Worm (Caenorhabditis elegans) whole organism, L1 larva: ENCODE data around the gene col-80.

Source experiments
- C04F5.9 ChIP-seq: sonication (generic microtip); optimal IDR thresholded peaks from 2 replicates; lab custom pipeline; 2016; ENCODE audit warnings: missing genetic modification characterization, missing compliant biosample characterization
- ama-1 ChIP-seq: fragments of 150-350 bp; optimal IDR thresholded peaks from 2 replicates; lab custom pipeline; 2014
- blmp-1 ChIP-seq: fragments of 150-350 bp; optimal IDR thresholded peaks from 2 replicates; lab custom pipeline; 2014; ENCODE audit warnings: missing biosample characterization, missing genetic modification characterization
- ceh-63 ChIP-seq: fragments of 200-800 bp; sonication (Bioruptor generic); optimal IDR thresholded peaks from 2 replicates; lab custom pipeline; 2018; ENCODE audit warnings: mild to moderate bottlenecking, missing genetic modification characterization, missing compliant biosample characterization
- ceh-8 ChIP-seq: fragments of 200-800 bp; sonication (Bioruptor generic); optimal IDR thresholded peaks from 2 replicates; lab custom pipeline; 2018; ENCODE audit warnings: mild to moderate bottlenecking, missing genetic modification characterization, moderate library complexity, missing compliant biosample characterization
- ceh-82 ChIP-seq, 3 experiments: fragments of 150-350 bp in 1 of 3; sonication (generic microtip) in 2 of 3; optimal IDR thresholded peaks; 2 replicates each; lab custom pipeline; 2014 to 2017; ENCODE audit warnings: missing biosample characterization in 3 of 3, missing genetic modification characterization in 3 of 3
- ceh-88 ChIP-seq: fragments of 200-800 bp; sonication (Bioruptor generic); IDR thresholded peaks from 2 replicates; pipeline ENCODE4 v1.3.6; 2022; ENCODE audit warnings: missing genetic modification characterization, missing compliant biosample characterization
- ceh-90 ChIP-seq: sonication (generic microtip); optimal IDR thresholded peaks from 2 replicates; lab custom pipeline; 2016; ENCODE audit warnings: missing genetic modification characterization, missing compliant biosample characterization
- dpl-1 ChIP-seq, 3 experiments: fragments of 150-350 bp in 2 of 3; sonication (generic microtip) in 1 of 3; optimal IDR thresholded peaks; 2 replicates each; lab custom pipeline; 2014 to 2017; ENCODE audit warnings: missing biosample characterization in 3 of 3, missing genetic modification characterization in 3 of 3, missing genetic modification reagents in 3 of 3
- dsc-1 ChIP-seq: sonication (generic microtip); optimal IDR thresholded peaks from 2 replicates; lab custom pipeline; 2016; ENCODE audit warnings: mild to moderate bottlenecking, missing genetic modification characterization, missing compliant biosample characterization
- efl-1 ChIP-seq, 4 experiments: fragments of 150-350 bp; optimal IDR thresholded peaks in 3 of 4; peaks in 1 of 4; 1 replicate in 1 of 4; 2 replicates in 3 of 4; lab custom pipeline; 2014; ENCODE audit warnings: missing biosample characterization in 2 of 4, missing genetic modification characterization in 2 of 4, missing genetic modification reagents in 2 of 4
- efl-3 ChIP-seq: fragments of 200-800 bp; sonication (Bioruptor generic); optimal IDR thresholded peaks from 2 replicates; lab custom pipeline; 2018; ENCODE audit warnings: mild to moderate bottlenecking, missing genetic modification characterization, missing compliant biosample characterization
- elt-2 ChIP-seq: sonication (generic microtip); optimal IDR thresholded peaks from 2 replicates; lab custom pipeline; 2016; ENCODE audit warnings: missing genetic modification characterization, mild to moderate bottlenecking, inconsistent platforms, missing compliant biosample characterization, missing genetic modification reagents
- ets-5 ChIP-seq: fragments of 200-800 bp; sonication (Bioruptor generic); IDR thresholded peaks from 2 replicates; pipeline ENCODE4 v1.3.6; 2022; ENCODE audit warnings: missing genetic modification characterization, missing compliant biosample characterization
- fkh-4 ChIP-seq: sonication (generic microtip); optimal IDR thresholded peaks from 2 replicates; lab custom pipeline; 2016; ENCODE audit warnings: missing compliant biosample characterization, missing genetic modification characterization, borderline replicate concordance
- hlh-17 ChIP-seq: fragments of 200-800 bp; sonication (Bioruptor generic); optimal IDR thresholded peaks from 2 replicates; lab custom pipeline; 2018; ENCODE audit warnings: missing genetic modification characterization, mild to moderate bottlenecking, missing compliant biosample characterization, moderate library complexity, borderline replicate concordance
- hpl-2 ChIP-seq: fragments of 150-350 bp; optimal IDR thresholded peaks from 2 replicates; lab custom pipeline; 2014; ENCODE audit warnings: missing biosample characterization, missing genetic modification reagents, missing genetic modification characterization
- irx-1 ChIP-seq: sonication (generic microtip); optimal IDR thresholded peaks from 2 replicates; lab custom pipeline; 2016; ENCODE audit warnings: missing genetic modification characterization, missing compliant biosample characterization
- isw-1 ChIP-seq: fragments of 200-800 bp; sonication (Bioruptor generic); IDR thresholded peaks from 2 replicates; pipeline ENCODE4 v1.3.6; 2022; ENCODE audit warnings: missing genetic modification characterization, missing compliant biosample characterization
- lin-14 ChIP-seq: fragments of 200-800 bp; sonication (Bioruptor generic); optimal IDR thresholded peaks from 2 replicates; lab custom pipeline; 2018; ENCODE audit warnings: mild to moderate bottlenecking, missing genetic modification characterization, moderate library complexity, missing compliant biosample characterization
- lin-15B ChIP-seq: fragments of 150-350 bp; sonication (generic microtip); optimal IDR thresholded peaks from 3 replicates; lab custom pipeline; 2014; ENCODE audit warnings: missing biosample characterization, missing genetic modification characterization
- lin-35 ChIP-seq, 2 experiments: fragments of 150-350 bp; optimal IDR thresholded peaks; 2 replicates each; lab custom pipeline; 2014; ENCODE audit warnings: missing biosample characterization in 2 of 2, missing genetic modification characterization in 2 of 2, missing genetic modification reagents in 2 of 2
- lin-39 ChIP-seq: fragments of 150-350 bp; optimal IDR thresholded peaks from 2 replicates; lab custom pipeline; 2014; ENCODE audit warnings: missing biosample characterization, missing genetic modification reagents, missing genetic modification characterization
- lir-3 ChIP-seq: sonication (generic microtip); optimal IDR thresholded peaks from 2 replicates; lab custom pipeline; 2016; ENCODE audit warnings: mild to moderate bottlenecking, missing genetic modification characterization, moderate library complexity, missing compliant biosample characterization; ENCODE audit not compliant: poor library complexity
- lsy-2 ChIP-seq, 2 experiments: fragments of 150-350 bp; optimal IDR thresholded peaks; 2 replicates each; lab custom pipeline; 2014; ENCODE audit warnings: missing biosample characterization in 2 of 2, missing genetic modification characterization in 2 of 2
- mab-9 ChIP-seq: fragments of 200-800 bp; sonication (Bioruptor generic); IDR thresholded peaks from 2 replicates; pipeline ENCODE4 v1.3.6; 2022; ENCODE audit warnings: missing genetic modification reagents, missing genetic modification characterization, missing compliant biosample characterization
- mep-1 ChIP-seq: fragments of 150-350 bp; optimal IDR thresholded peaks from 2 replicates; lab custom pipeline; 2014; ENCODE audit warnings: missing biosample characterization, missing genetic modification characterization
- nhr-19 ChIP-seq: fragments of 200-800 bp; sonication (Bioruptor generic); conservative IDR thresholded peaks from 2 replicates; pipeline ENCODE4 v1.3.6; 2022; ENCODE audit warnings: missing genetic modification characterization, missing compliant biosample characterization
- nhr-20 ChIP-seq: sonication (generic microtip); optimal IDR thresholded peaks from 2 replicates; lab custom pipeline; 2016; ENCODE audit warnings: mild to moderate bottlenecking, missing genetic modification characterization, missing compliant biosample characterization
- nhr-47 ChIP-seq: sonication (generic microtip); optimal IDR thresholded peaks from 2 replicates; lab custom pipeline; 2016; ENCODE audit warnings: mild to moderate bottlenecking, missing genetic modification characterization, moderate library complexity, missing compliant biosample characterization
- nhr-71 ChIP-seq: sonication (generic microtip); optimal IDR thresholded peaks from 2 replicates; lab custom pipeline; 2016; ENCODE audit warnings: mild to moderate bottlenecking, missing genetic modification characterization, moderate library complexity, missing compliant biosample characterization
- nhr-85 ChIP-seq: sonication (generic microtip); peaks from one replicate; lab custom pipeline; 2016; ENCODE audit warnings: missing genetic modification characterization, inconsistent platforms, missing compliant biosample characterization
- nhr-90 ChIP-seq: sonication (generic microtip); optimal IDR thresholded peaks from 2 replicates; lab custom pipeline; 2016; ENCODE audit warnings: mild to moderate bottlenecking, missing genetic modification characterization, missing compliant biosample characterization; ENCODE audit not compliant: poor library complexity
- pqm-1 ChIP-seq: sonication (generic microtip); optimal IDR thresholded peaks from 3 replicates; lab custom pipeline; 2017; ENCODE audit warnings: missing biosample characterization, missing genetic modification characterization
- rnt-1 ChIP-seq: sonication (generic microtip); optimal IDR thresholded peaks from 2 replicates; lab custom pipeline; 2016; ENCODE audit warnings: mild to moderate bottlenecking, missing genetic modification characterization, moderate library complexity, missing compliant biosample characterization
- skn-1 ChIP-seq: fragments of 150-350 bp; optimal IDR thresholded peaks from 2 replicates; lab custom pipeline; 2014; ENCODE audit warnings: missing biosample characterization, missing genetic modification characterization
- sox-4 ChIP-seq: sonication (generic microtip); optimal IDR thresholded peaks from 2 replicates; lab custom pipeline; 2016; ENCODE audit warnings: missing genetic modification characterization, missing compliant biosample characterization
- tbx-2 ChIP-seq: sonication (generic microtip); optimal IDR thresholded peaks from 2 replicates; lab custom pipeline; 2016; ENCODE audit warnings: missing genetic modification characterization, missing compliant biosample characterization
- unc-130 ChIP-seq: fragments of 150-350 bp; optimal IDR thresholded peaks from 2 replicates; lab custom pipeline; 2017; ENCODE audit warnings: missing biosample characterization, missing genetic modification characterization, inconsistent platforms
- unc-62 ChIP-seq: fragments of 150-350 bp; optimal IDR thresholded peaks from 2 replicates; lab custom pipeline; 2014; ENCODE audit warnings: missing biosample characterization, missing genetic modification reagents, missing genetic modification characterization
- xbp-1 ChIP-seq: sonication (generic microtip); optimal IDR thresholded peaks from 2 replicates; lab custom pipeline; 2016; ENCODE audit warnings: missing genetic modification characterization, missing compliant biosample characterization
- ztf-11 ChIP-seq, 2 experiments: sonication (generic microtip); optimal IDR thresholded peaks; 2 replicates each; lab custom pipeline; 2016 to 2017; ENCODE audit warnings: missing genetic modification characterization in 2 of 2, missing biosample characterization in 1 of 2, missing compliant biosample characterization in 1 of 2

The col-80 gene

DNA sequence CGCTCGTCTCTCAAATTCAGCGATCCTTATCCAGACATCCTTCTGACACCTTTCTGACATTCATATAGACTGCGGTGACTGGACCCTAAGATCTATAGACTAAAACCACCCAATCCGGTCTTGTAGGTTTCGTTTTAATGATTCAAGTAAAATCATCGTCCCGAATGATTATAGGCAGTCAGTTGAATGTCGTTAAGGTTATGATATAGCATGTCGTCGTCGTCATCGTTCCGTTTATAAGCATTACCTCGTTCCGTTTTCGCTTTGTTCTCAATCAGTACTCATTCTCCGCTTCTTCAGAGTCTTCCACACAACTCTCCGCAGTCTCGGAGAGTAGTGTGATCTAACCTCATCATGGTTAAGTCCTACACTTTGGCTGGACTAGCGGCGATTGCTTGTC is 1.7 kb downstream of the col-80 start, which contains the start of gene bli-1:
bli-1 (plus strand) TSS at position 301 of the 400 bp plus-strand sequence.
- no peak for TF ChIP-seq nhr-20 (tag; lab: Kevin White, UChicago)
- TF ChIP-seq mab-9 (GFP tag; lab: Robert Waterston, UW), result no peak
- TF ChIP-seq nhr-47 (tag; lab: Kevin White, UChicago), result no peak
- no peak for TF ChIP-seq nhr-85 (tag; lab: Kevin White, UChicago)
- TF ChIP-seq pqm-1 (tag; lab: Kevin White, UChicago), result no peak
- no peak for TF ChIP-seq ceh-90
- no peak for TF ChIP-seq hlh-17 (GFP tag; lab: Kevin White, UChicago)
- no peak for TF ChIP-seq nhr-19 (GFP tag; lab: Robert Waterston, UW)
- TF ChIP-seq unc-130, result no peak
- no peak for TF ChIP-seq efl-3 (GFP tag; lab: Kevin White, UChicago)
- no peak for TF ChIP-seq ets-5 (GFP tag; lab: Robert Waterston, UW)
- no peak for TF ChIP-seq ama-1 (lab: Kevin White, UChicago)
- no peak for TF ChIP-seq irx-1 (tag; lab: Kevin White, UChicago)
- no peak for TF ChIP-seq ceh-88 (GFP tag; lab: Robert Waterston, UW)
- TF ChIP-seq lin-39 (tag; lab: Kevin White, UChicago), result no peak
- TF ChIP-seq ceh-82 (tag; optimal IDR thresholded peaks at IDR 0.05; lab: Kevin White, UChicago), result no peak
- no peak for TF ChIP-seq efl-1 (optimal IDR thresholded peaks at IDR 0.05; lab: Kevin White, UChicago)
- no peak for TF ChIP-seq efl-1 (GFP tag; optimal IDR thresholded peaks at IDR 0.05 in 1 of 2; lab: Kevin White, UChicago)
- TF ChIP-seq, all 84 proteins: peak for 0

DNA sequence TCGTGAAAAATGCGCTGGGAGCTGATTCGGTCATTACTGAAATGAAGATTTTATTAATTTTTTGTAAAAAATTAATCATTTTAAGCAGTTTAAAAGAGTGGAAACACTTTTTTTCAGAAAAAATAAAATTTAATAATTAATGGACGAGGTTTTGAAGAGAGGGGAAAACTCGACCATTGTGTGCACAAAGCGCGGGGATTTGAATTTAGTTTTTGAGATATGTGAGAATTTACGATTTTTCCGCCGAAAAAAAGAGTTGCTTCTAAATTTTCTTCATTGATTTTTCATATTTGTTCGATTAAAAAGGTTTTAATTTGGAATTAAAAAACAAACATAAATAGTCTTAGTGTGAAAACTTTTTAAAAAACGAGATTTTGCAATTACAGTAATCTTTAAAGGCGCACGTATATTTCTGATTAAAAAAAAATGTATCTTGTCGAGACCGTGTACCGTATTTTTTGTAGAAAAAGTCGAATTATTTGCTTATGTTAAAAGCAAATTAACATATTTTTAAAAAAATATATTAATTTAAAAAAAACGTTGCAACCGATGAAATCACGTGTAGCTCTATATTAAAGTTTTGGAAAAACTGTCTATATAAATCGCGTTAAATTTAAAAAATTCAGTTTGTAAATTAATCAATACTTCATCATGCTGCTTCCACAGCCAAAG is 7.4 kb downstream of the col-80 start, which contains the start of the genes dph-2 and C09G5.7:
dph-2 (minus strand) TSS at position 36 of the 672 bp plus-strand sequence.
C09G5.7 (plus strand) TSS at position 622 of the 672 bp plus-strand sequence.
- TF ChIP-seq unc-130 (no peak), mep-1 (tag; lab: Kevin White, UChicago) (peak; percentile 24), tbx-2 (tag; lab: Kevin White, UChicago) (peak; percentile 51), isw-1 (GFP tag; lab: Robert Waterston, UW) (peak; percentile 4; the same call in 1 of the 2 replicates), hpl-2 (GFP tag; lab: Kevin White, UChicago) (no peak), lin-15B (tag; lab: Kevin White, UChicago) (peak; percentile 35), nhr-71 (tag; lab: Kevin White, UChicago) (peak; percentile 62), lir-3 (tag; lab: Kevin White, UChicago) (peak; percentile 69), ceh-63 (no peak), C04F5.9 (tag; lab: Kevin White, UChicago) (no peak), lsy-2 (tag; optimal IDR thresholded peaks at IDR 0.05; lab: Kevin White, UChicago) (peak; percentile 23 to 63), dsc-1 (tag; lab: Kevin White, UChicago) (peak; percentile 7), irx-1 (tag; lab: Kevin White, UChicago) (peak; percentile 65), ama-1 (lab: Kevin White, UChicago) (no peak), elt-2 (tag; lab: Kevin White, UChicago) (no peak), dpl-1 (GFP tag; optimal IDR thresholded peaks at IDR 0.05; lab: Kevin White, UChicago) (peak; percentile 81 to 90 (median 87)), ceh-8 (GFP tag; lab: Kevin White, UChicago) (no peak), nhr-19 (GFP tag; lab: Robert Waterston, UW) (0 out of 2 replicates have a peak, but pooled peaks have one; percentile 5), rnt-1 (tag; lab: Kevin White, UChicago) (peak; percentile 82), nhr-90 (tag; lab: Kevin White, UChicago) (peak; percentile 35), unc-62 (GFP tag; lab: Kevin White, UChicago) (no peak), skn-1 (tag; lab: Kevin White, UChicago) (peak; percentile 54), fkh-4 (tag; lab: Kevin White, UChicago) (peak; percentile 10), sox-4 (peak; percentile 30), xbp-1 (tag; lab: Kevin White, UChicago) (peak; percentile 37), lin-14 (peak; percentile 9), efl-3 (GFP tag; lab: Kevin White, UChicago) (no peak), ztf-11 (tag; optimal IDR thresholded peaks at IDR 0.05; lab: Kevin White, UChicago) (peak in 1 of 2 experiments; percentile 45), lin-35 (GFP tag; optimal IDR thresholded peaks at IDR 0.05; lab: Kevin White, UChicago) (peak; percentile 87 to 93), efl-1 (optimal IDR thresholded peaks at IDR 0.05; lab: Kevin White, UChicago) (peak; percentile 74 to 90), efl-1 (GFP tag; optimal IDR thresholded peaks at IDR 0.05 in 1 of 2; lab: Kevin White, UChicago) (peak; percentile 89 to 99), nhr-85 (tag; lab: Kevin White, UChicago) (peak; percentile 64), ceh-90 (peak; percentile 70), blmp-1 (tag; lab: Kevin White, UChicago) (peak; percentile 35)
